Worm (Caenorhabditis elegans): ENCODE results near the gene R05G6.3.

DNA sequence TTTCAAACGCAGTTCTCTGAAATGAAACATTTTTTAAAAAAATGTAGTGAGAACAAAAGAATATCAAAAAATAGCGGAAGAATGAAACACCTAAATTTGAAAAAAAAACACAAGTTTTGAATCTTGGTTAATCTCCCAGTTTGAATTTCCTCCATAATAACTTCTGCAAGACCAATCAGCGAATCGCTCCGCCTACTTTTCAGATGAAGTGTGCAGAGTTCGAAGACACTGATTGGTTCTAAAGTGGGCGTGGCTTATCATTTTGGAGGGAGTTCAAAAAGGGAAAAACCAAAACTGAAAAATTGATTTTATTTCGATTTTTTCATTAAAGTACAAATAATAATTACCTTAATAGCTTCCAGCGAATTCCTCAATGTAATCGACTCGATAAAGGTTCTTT is 5.5 kb upstream of the R05G6.3 start:
- TF ChIP-seq snpc-4 (tag; optimal IDR thresholded peaks at IDR 0.05) (no peak), nhr-28 (tag; optimal IDR thresholded peaks at IDR 0.05) (no peak), mdl-1 (tag; optimal IDR thresholded peaks at IDR 0.05) (no peak), irx-1 (tag; optimal IDR thresholded peaks at IDR 0.05) (no peak), C34B4.2 (tag; optimal IDR thresholded peaks at IDR 0.05) (no peak), C16A3.4 (tag; optimal IDR thresholded peaks at IDR 0.05) (no peak), nhr-237 (tag; optimal IDR thresholded peaks at IDR 0.05) (no peak), lsy-2 (tag; optimal IDR thresholded peaks at IDR 0.05) (no peak), ztf-11 (tag; optimal IDR thresholded peaks at IDR 0.05) (no peak)

All from whole organism, L1 larva.